Fruit fly (Drosophila melanogaster) whole organism, prepupa: Measurements from ENCODE around the gene CG3982.

ENCODE experiments used
- CG10631 ChIP-seq: fragments of 200-800 bp; sonication (Bioruptor generic); optimal IDR thresholded peaks from 2 replicates; lab custom pipeline; 2016; ENCODE audit warnings: missing biosample characterization, missing genetic modification characterization
- CG11762 ChIP-seq: fragments of 200-800 bp; sonication (Bioruptor generic); optimal IDR thresholded peaks from 3 replicates; lab custom pipeline; 2016; ENCODE audit warnings: missing biosample characterization, missing genetic modification characterization; ENCODE audit not compliant: insufficient read depth
- CG11902 ChIP-seq: fragments of 200-800 bp; sonication (Bioruptor generic); optimal IDR thresholded peaks from 3 replicates; lab custom pipeline; 2016; ENCODE audit warnings: missing biosample characterization, missing genetic modification characterization
- CG15336 ChIP-seq: fragments of 200-800 bp; sonication (Bioruptor generic); IDR thresholded peaks from 2 replicates; pipeline ENCODE4 v1.3.6; 2022; ENCODE audit warnings: missing biosample characterization, missing genetic modification characterization
- CG1621 ChIP-seq: fragments of 200-800 bp; sonication (Bioruptor generic); optimal IDR thresholded peaks from 3 replicates; lab custom pipeline; 2018; ENCODE audit warnings: missing biosample characterization, mild to moderate bottlenecking, missing genetic modification characterization
- CG3032 ChIP-seq: fragments of 200-800 bp; optimal IDR thresholded peaks from 2 replicates; lab custom pipeline; 2019; ENCODE audit warnings: missing biosample characterization, mild to moderate bottlenecking, missing genetic modification characterization, moderate library complexity
- CG31627 ChIP-seq: fragments of 200-800 bp; sonication (Bioruptor generic); optimal IDR thresholded peaks from 3 replicates; lab custom pipeline; 2016; ENCODE audit warnings: missing biosample characterization, missing genetic modification characterization
- CG32006 ChIP-seq: fragments of 200-800 bp; sonication (Bioruptor generic); optimal IDR thresholded peaks from 3 replicates; lab custom pipeline; 2017; ENCODE audit warnings: missing biosample characterization, mild to moderate bottlenecking, missing genetic modification characterization
- CG34406 ChIP-seq: fragments of 200-800 bp; sonication (Bioruptor generic); optimal IDR thresholded peaks from 3 replicates; lab custom pipeline; 2016; ENCODE audit warnings: missing biosample characterization, missing genetic modification characterization
- CG3919 ChIP-seq: fragments of 200-800 bp; sonication (Bioruptor generic); optimal IDR thresholded peaks from 3 replicates; lab custom pipeline; 2016; ENCODE audit warnings: missing biosample characterization, missing genetic modification characterization
- CG6163 ChIP-seq: fragments of 200-800 bp; sonication (Bioruptor generic); IDR thresholded peaks from 3 replicates; pipeline ENCODE4 v1.3.6; 2022; ENCODE audit warnings: missing biosample characterization, missing genetic modification characterization
- CG6792 ChIP-seq: fragments of 200-800 bp; sonication (Bioruptor generic); optimal IDR thresholded peaks from 3 replicates; lab custom pipeline; 2016; ENCODE audit warnings: missing biosample characterization, missing genetic modification characterization
- CG6808 ChIP-seq: fragments of 200-800 bp; sonication (Bioruptor generic); optimal IDR thresholded peaks from 3 replicates; lab custom pipeline; 2017; ENCODE audit warnings: missing biosample characterization, missing genetic modification characterization, mild to moderate bottlenecking, moderate library complexity, missing genetic modification reagents
- CG6854 ChIP-seq: fragments of 200-800 bp; sonication (Bioruptor generic); optimal IDR thresholded peaks from 2 replicates; lab custom pipeline; 2017; ENCODE audit warnings: missing biosample characterization, mild to moderate bottlenecking, missing genetic modification characterization
- CG8119 ChIP-seq: fragments of 200-800 bp; sonication (Bioruptor generic); IDR thresholded peaks from 3 replicates; pipeline ENCODE4 v1.3.6; 2022; ENCODE audit warnings: missing biosample characterization, missing genetic modification characterization
- Eip75B ChIP-seq: fragments of 200-800 bp; sonication (Bioruptor generic); optimal IDR thresholded peaks from 3 replicates; lab custom pipeline; 2016; ENCODE audit warnings: missing biosample characterization, missing genetic modification characterization
- Eip78C ChIP-seq: fragments of 200-800 bp; sonication (Bioruptor generic); peaks from one replicate; lab custom pipeline; 2016; ENCODE audit warnings: missing biosample characterization, missing genetic modification characterization
- Gug ChIP-seq: fragments of 200-800 bp; sonication (Bioruptor generic); IDR thresholded peaks from 2 replicates; pipeline ENCODE4 v1.3.6; 2022; ENCODE audit warnings: missing biosample characterization, missing genetic modification characterization
- Hr38 ChIP-seq: sonication (Bioruptor generic); optimal IDR thresholded peaks from 2 replicates; lab custom pipeline; 2016; ENCODE audit warnings: missing biosample characterization, missing genetic modification characterization
- Hr4 ChIP-seq: fragments of 200-800 bp; sonication (Bioruptor generic); optimal IDR thresholded peaks from 3 replicates; lab custom pipeline; 2016; ENCODE audit warnings: missing biosample characterization, missing genetic modification characterization
- Lpt ChIP-seq: fragments of 200-800 bp; sonication (Bioruptor generic); optimal IDR thresholded peaks from 3 replicates; lab custom pipeline; 2016; ENCODE audit warnings: missing biosample characterization, missing genetic modification characterization
- Met ChIP-seq: fragments of 200-800 bp; sonication (Bioruptor generic); optimal IDR thresholded peaks from 3 replicates; lab custom pipeline; 2016; ENCODE audit warnings: missing biosample characterization, missing genetic modification characterization
- OdsH ChIP-seq: fragments of 200-800 bp; sonication (Bioruptor generic); optimal IDR thresholded peaks from 3 replicates; lab custom pipeline; 2016; ENCODE audit warnings: missing biosample characterization, missing genetic modification characterization
- Sox14 ChIP-seq: fragments of 200-800 bp; sonication (Bioruptor generic); optimal IDR thresholded peaks from 3 replicates; lab custom pipeline; 2016; ENCODE audit warnings: missing biosample characterization, missing genetic modification characterization
- acj6 ChIP-seq: fragments of 200-800 bp; sonication (Bioruptor generic); optimal IDR thresholded peaks from 3 replicates; lab custom pipeline; 2016; ENCODE audit warnings: missing biosample characterization, missing genetic modification characterization
- cyc ChIP-seq: fragments of 200-800 bp; sonication (Bioruptor generic); optimal IDR thresholded peaks from 3 replicates; lab custom pipeline; 2016; ENCODE audit warnings: missing biosample characterization, missing genetic modification characterization
- eg ChIP-seq: fragments of 200-800 bp; sonication (Bioruptor generic); IDR thresholded peaks from 3 replicates; pipeline ENCODE4 v1.3.6; 2022; ENCODE audit warnings: missing biosample characterization, missing genetic modification characterization
- fkh ChIP-seq: fragments of 200-800 bp; sonication (Bioruptor generic); optimal IDR thresholded peaks from 3 replicates; lab custom pipeline; 2017; ENCODE audit warnings: missing biosample characterization, mild to moderate bottlenecking, missing genetic modification characterization, moderate library complexity
- spab ChIP-seq: fragments of 200-800 bp; sonication (Bioruptor generic); optimal IDR thresholded peaks from 2 replicates; lab custom pipeline; 2017; ENCODE audit warnings: missing biosample characterization, mild to moderate bottlenecking, missing genetic modification characterization, missing genetic modification reagents
- ss ChIP-seq, 2 experiments: fragments of 200-800 bp; sonication (Bioruptor generic); optimal IDR thresholded peaks; 2 replicates in 1 of 2; 3 replicates in 1 of 2; lab custom pipeline; 2017 to 2018; ENCODE audit warnings: mild to moderate bottlenecking in 2 of 2, missing biosample characterization in 2 of 2, missing genetic modification characterization in 2 of 2, moderate library complexity in 1 of 2
- svp ChIP-seq: fragments of 200-800 bp; sonication (Bioruptor generic); peaks from one replicate; lab custom pipeline; 2016; ENCODE audit warnings: missing biosample characterization, missing genetic modification characterization
- vri ChIP-seq: fragments of 200-800 bp; sonication (Bioruptor generic); optimal IDR thresholded peaks from 3 replicates; lab custom pipeline; 2016; ENCODE audit warnings: missing biosample characterization, mild to moderate bottlenecking, missing genetic modification characterization

Gene CG3982

dm6 chr3L:9397156-9397555 is 20.0 kb downstream of the CG3982 start (continued):
- TF ChIP-seq CG11762 (GFP tag; lab: Kevin White, UChicago) (no peak), CG3919 (GFP tag; lab: Kevin White, UChicago) (no peak), CG34406 (no peak), CG10631 (GFP tag; lab: Kevin White, UChicago) (peak; percentile 16), Lpt (GFP tag; lab: Kevin White, UChicago) (no peak), Hr4 (GFP tag; lab: Kevin White, UChicago) (no peak), CG8119 (GFP tag; lab: Robert Waterston, UW) (0 out of 3 replicates have a peak, but pooled peaks have one; percentile 22), CG6163 (GFP tag; lab: Robert Waterston, UW) (peak; percentile 57; the same call in 2 of the 3 replicates), cyc (GFP tag; lab: Kevin White, UChicago) (no peak), CG1621 (tag; lab: Kevin White, UChicago) (no peak), vri (GFP tag; lab: Kevin White, UChicago) (peak; percentile 40), Hr38 (GFP tag; lab: Kevin White, UChicago) (no peak), CG6808 (GFP tag; lab: Kevin White, UChicago) (peak; percentile 52), CG32006 (GFP tag; lab: Kevin White, UChicago) (no peak)

- TF ChIP-seq CG11902 (GFP tag; lab: Kevin White, UChicago) (no peak), CG1621 (tag; lab: Kevin White, UChicago) (peak; percentile 76), Hr4 (GFP tag; lab: Kevin White, UChicago) (no peak), Sox14 (peak; percentile 21), spab (GFP tag; lab: Kevin White, UChicago) (no peak), Eip75B (GFP tag; lab: Kevin White, UChicago) (no peak), svp (GFP tag; lab: Kevin White, UChicago) (peak; percentile 40), CG3919 (GFP tag; lab: Kevin White, UChicago) (no peak), ss (GFP tag; optimal IDR thresholded peaks at IDR 0.05; lab: Kevin White, UChicago) (peak in 1 of 2 experiments; percentile 19), OdsH (GFP tag; lab: Kevin White, UChicago) (no peak), CG32006 (GFP tag; lab: Kevin White, UChicago) (no peak), eg (no peak), CG15336 (GFP tag; lab: Robert Waterston, UW) (no peak)
These were observed 20.5 kb downstream of the CG3982 start for dm6 chr3L:9396704-9397103.

DNA sequence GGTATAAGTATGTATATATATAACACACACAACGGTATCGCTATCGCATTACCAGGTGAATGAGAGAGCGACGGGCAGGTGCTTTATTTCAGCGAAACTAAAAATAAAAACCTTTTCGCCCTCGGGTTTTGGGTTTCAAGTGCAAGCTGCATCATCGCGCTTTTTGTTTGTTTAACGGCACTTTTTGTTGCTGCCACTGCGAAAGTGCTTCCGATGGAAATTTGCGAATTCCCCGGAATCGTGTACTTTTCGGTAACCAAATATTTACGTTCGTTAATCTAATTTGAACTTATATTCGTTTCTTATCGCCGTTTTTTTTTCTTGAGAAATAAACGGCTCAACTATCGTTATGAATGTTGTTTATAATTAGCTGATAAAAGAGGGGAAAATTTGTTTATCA is 21.1 kb downstream of the CG3982 start:
- no peak for TF ChIP-seq CG15336 (GFP tag; lab: Robert Waterston, UW)
- TF ChIP-seq Eip78C: peak; percentile 29
- TF ChIP-seq, all 60 proteins: peak for 1

- TF ChIP-seq CG31627 (GFP tag; lab: Kevin White, UChicago) (no peak), svp (GFP tag; lab: Kevin White, UChicago) (peak; percentile 78)
These were observed 25.7 kb downstream of the CG3982 start for dm6 chr3L:9391340-9391980.

DNA sequence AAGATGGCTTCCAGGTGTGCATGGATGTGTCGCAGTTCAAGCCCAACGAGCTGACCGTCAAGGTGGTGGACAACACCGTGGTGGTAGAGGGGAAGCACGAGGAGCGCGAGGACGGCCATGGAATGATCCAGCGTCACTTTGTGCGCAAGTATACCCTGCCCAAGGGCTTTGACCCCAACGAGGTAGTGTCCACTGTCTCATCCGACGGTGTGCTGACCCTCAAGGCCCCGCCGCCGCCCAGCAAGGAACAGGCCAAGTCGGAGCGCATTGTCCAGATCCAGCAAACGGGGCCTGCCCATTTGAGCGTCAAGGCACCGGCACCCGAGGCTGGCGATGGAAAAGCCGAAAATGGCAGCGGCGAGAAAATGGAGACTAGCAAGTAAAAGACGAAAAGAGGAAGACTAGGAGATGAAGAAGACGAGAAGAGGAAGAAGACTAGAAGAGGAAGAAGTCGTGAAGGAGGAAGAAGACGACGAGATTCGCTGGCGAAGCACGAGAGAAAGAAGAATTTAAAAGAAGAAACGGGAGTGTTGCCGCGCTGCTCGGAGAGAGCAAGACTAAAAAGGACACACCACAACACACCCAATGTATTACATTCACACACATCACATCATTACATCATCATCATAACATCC is 32.6 kb downstream of the CG3982 start:
- no peak for TF ChIP-seq Gug
- TF ChIP-seq CG6808 (GFP tag; lab: Kevin White, UChicago): no peak
- no peak for TF ChIP-seq spab (GFP tag; lab: Kevin White, UChicago)
- TF ChIP-seq svp (GFP tag; lab: Kevin White, UChicago): no peak
- TF ChIP-seq fkh: no peak
- TF ChIP-seq CG6792 (GFP tag; lab: Kevin White, UChicago): no peak
- no peak for TF ChIP-seq CG15336 (GFP tag; lab: Robert Waterston, UW)
- no peak for TF ChIP-seq CG6854
- no peak for TF ChIP-seq CG31627 (GFP tag; lab: Kevin White, UChicago)
- TF ChIP-seq Sox14: no peak
- TF ChIP-seq Met (GFP tag; lab: Kevin White, UChicago): no peak
- TF ChIP-seq CG3032 (tag; lab: Kevin White, UChicago): no peak
- TF ChIP-seq Hr38 (GFP tag; lab: Kevin White, UChicago): no peak
- TF ChIP-seq CG11902 (GFP tag; lab: Kevin White, UChicago): no peak
- TF ChIP-seq vri (GFP tag; lab: Kevin White, UChicago): no peak
- no peak for TF ChIP-seq acj6
